Fruit fly (Drosophila melanogaster) whole organism, pupa: ENCODE results near the gene fwd.

Experiments
- CG15710 ChIP-seq: fragments of 200-800 bp; sonication (Bioruptor generic); optimal IDR thresholded peaks from 2 replicates; lab custom pipeline; 2018; ENCODE audit warnings: missing biosample characterization, mild to moderate bottlenecking, missing genetic modification characterization, moderate library complexity
- CG17806 ChIP-seq: fragments of 200-800 bp; sonication (Bioruptor generic); optimal IDR thresholded peaks from 2 replicates; lab custom pipeline; 2018; ENCODE audit warnings: missing biosample characterization, mild to moderate bottlenecking, missing genetic modification characterization, moderate library complexity
- CG34367 ChIP-seq: fragments of 200-800 bp; sonication (Bioruptor generic); optimal IDR thresholded peaks from 2 replicates; lab custom pipeline; 2018; ENCODE audit warnings: missing biosample characterization, mild to moderate bottlenecking, missing genetic modification characterization
- CG8159 ChIP-seq: fragments of 200-800 bp; sonication (Bioruptor generic); optimal IDR thresholded peaks from 3 replicates; lab custom pipeline; 2018; ENCODE audit warnings: missing biosample characterization, mild to moderate bottlenecking, missing genetic modification characterization, moderate library complexity
- CG8301 ChIP-seq: fragments of 200-800 bp; sonication (Bioruptor generic); optimal IDR thresholded peaks from 2 replicates; lab custom pipeline; 2018; ENCODE audit warnings: missing biosample characterization, mild to moderate bottlenecking, missing genetic modification characterization
- EcR ChIP-seq: fragments of 200-800 bp; sonication (Bioruptor generic); optimal IDR thresholded peaks from 3 replicates; lab custom pipeline; 2019; ENCODE audit warnings: missing biosample characterization, missing genetic modification characterization, mild to moderate bottlenecking, moderate library complexity, missing genetic modification reagents
- Ets98B ChIP-seq: fragments of 200-800 bp; sonication (Bioruptor generic); IDR thresholded peaks from 2 replicates; pipeline ENCODE4 v1.3.6; 2022; ENCODE audit warnings: missing biosample characterization, missing genetic modification characterization
- Pif1B ChIP-seq: fragments of 200-800 bp; sonication (Bioruptor generic); optimal IDR thresholded peaks from 3 replicates; lab custom pipeline; 2016; ENCODE audit warnings: missing biosample characterization, missing genetic modification characterization

DNA sequence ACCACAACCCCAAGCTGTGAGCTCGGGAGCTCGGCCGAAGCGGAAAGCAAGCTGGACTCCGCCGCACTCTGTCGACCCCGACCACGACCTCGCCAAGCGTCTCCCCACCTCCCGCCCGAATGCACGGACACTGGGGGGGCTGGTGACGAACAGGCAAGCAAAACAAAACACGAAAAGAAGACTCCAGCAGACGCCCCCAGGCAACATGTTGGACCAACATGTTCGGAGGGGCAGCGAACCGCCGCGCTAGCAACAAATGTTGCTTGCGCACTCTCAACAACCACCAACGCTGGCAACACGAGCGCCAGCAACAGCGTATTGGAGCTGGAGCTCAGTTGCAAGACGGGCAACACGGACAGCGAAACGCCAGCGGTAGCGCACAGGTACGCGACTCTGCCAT, 37.4 kb downstream of the fwd start:
- TF ChIP-seq CG8301 (tag; lab: Kevin White, UChicago): no peak
- TF ChIP-seq CG15710 (tag; lab: Kevin White, UChicago): no peak
- peak; percentile 18; the same call in 1 of the 2 replicates for TF ChIP-seq Ets98B
- no peak for TF ChIP-seq Pif1B (GFP tag; lab: Kevin White, UChicago)
- no peak for TF ChIP-seq CG8159 (tag; lab: Kevin White, UChicago)
- peak; percentile 58 for TF ChIP-seq EcR
- TF ChIP-seq CG34367 (tag; lab: Kevin White, UChicago): no peak
- TF ChIP-seq CG17806 (tag; lab: Kevin White, UChicago): no peak
